Worm (Caenorhabditis elegans): ENCODE measurements around the gene fbxa-165.

- no peak for TF ChIP-seq tbx-2 (tag; optimal IDR thresholded peaks at IDR 0.05)
- TF ChIP-seq rnt-1 (tag; optimal IDR thresholded peaks at IDR 0.05), result no peak
- TF ChIP-seq unc-3 (GFP tag; conservative IDR thresholded peaks at IDR 0.05), result no peak
- no peak for TF ChIP-seq unc-3 (tag; optimal IDR thresholded peaks at IDR 0.05)
- TF ChIP-seq ets-4 (tag; optimal IDR thresholded peaks at IDR 0.05), result no peak
- TF ChIP-seq ama-1 (optimal IDR thresholded peaks at IDR 0.05), result no peak
- TF ChIP-seq syd-9 (tag; optimal IDR thresholded peaks at IDR 0.05), result no peak
- no peak for TF ChIP-seq pqm-1 (tag; optimal IDR thresholded peaks at IDR 0.05)
- no peak for TF ChIP-seq ceh-34 (tag; optimal IDR thresholded peaks at IDR 0.05)
- no peak for TF ChIP-seq fkh-10 (GFP tag; optimal IDR thresholded peaks at IDR 0.05)
- no peak for TF ChIP-seq Y22D7AL.16 (tag; optimal IDR thresholded peaks at IDR 0.05)
- TF ChIP-seq C38D4.7 (GFP tag; optimal IDR thresholded peaks at IDR 0.05), result no peak
- no peak for TF ChIP-seq fax-1 (tag; optimal IDR thresholded peaks at IDR 0.05)
- TF ChIP-seq che-1 (tag; optimal IDR thresholded peaks at IDR 0.05), result no peak
Observed at ce11 chrII:1666025-1666424, 49.7 kb upstream of the fbxa-165 start, which contains the start of gene srlf-29.

All from whole organism, late embryonic.